Worm (Caenorhabditis elegans) whole organism, L4 larva: ENCODE measurements around the gene vrk-1.
"Not testable (repeated sequence)": the region's sequence is repeated elsewhere in the genome, so short reads cannot be mapped to it uniquely, and the experiment has no call there.

ENCODE experiments used
- F10B5.3 ChIP-seq: sonication (generic microtip); optimal IDR thresholded peaks from 2 replicates; lab custom pipeline; 2016; ENCODE audit warnings: mild to moderate bottlenecking, missing genetic modification characterization, missing compliant biosample characterization
- F26F4.8 ChIP-seq: fragments of 200-800 bp; sonication (Bioruptor generic); conservative IDR thresholded peaks from 2 replicates; pipeline ENCODE4 v1.3.6; 2022; ENCODE audit warnings: missing genetic modification characterization, missing compliant biosample characterization
- F37D6.2 ChIP-seq: sonication (generic microtip); optimal IDR thresholded peaks from 2 replicates; lab custom pipeline; 2016; ENCODE audit warnings: mild to moderate bottlenecking, missing genetic modification characterization, missing compliant biosample characterization
- F44E2.7 ChIP-seq: fragments of 200-800 bp; sonication (Bioruptor generic); IDR thresholded peaks from 2 replicates; pipeline ENCODE4 v2.1.2; 2022; ENCODE audit warnings: missing genetic modification characterization, missing compliant biosample characterization
- Y105C5A.15 ChIP-seq: fragments of 200-800 bp; sonication (Bioruptor generic); IDR thresholded peaks from 2 replicates; pipeline ENCODE4 v1.3.6; 2022; ENCODE audit warnings: missing genetic modification characterization, missing compliant biosample characterization
- ZK337.2 ChIP-seq: fragments of 200-800 bp; sonication (Bioruptor generic); IDR thresholded peaks from 2 replicates; pipeline ENCODE4 v1.3.6; 2022; ENCODE audit warnings: missing genetic modification reagents, missing genetic modification characterization, missing compliant biosample characterization
- aha-1 ChIP-seq: fragments of 150-350 bp; peaks from one replicate; lab custom pipeline; 2014; ENCODE audit warnings: missing biosample characterization, missing genetic modification characterization
- ama-1 ChIP-seq: fragments of 150-350 bp; optimal IDR thresholded peaks from 2 replicates; lab custom pipeline; 2014; ENCODE audit warnings: inconsistent platforms, mixed read lengths
- ceh-44 ChIP-seq: fragments of 200-800 bp; sonication (Bioruptor generic); IDR thresholded peaks from 2 replicates; pipeline ENCODE4 v1.3.6; 2022; ENCODE audit warnings: missing genetic modification reagents, missing genetic modification characterization, missing compliant biosample characterization
- daf-16 ChIP-seq, 3 experiments: sonication (generic microtip); optimal IDR thresholded peaks; 2 replicates each; lab custom pipeline; 2016 to 2017; ENCODE audit warnings: missing genetic modification characterization in 3 of 3, missing genetic modification reagents in 3 of 3, mild to moderate bottlenecking in 2 of 3, missing compliant biosample characterization in 2 of 3, missing biosample characterization in 1 of 3, moderate library complexity in 1 of 3
- daf-8 ChIP-seq: fragments of 200-800 bp; sonication (Bioruptor generic); IDR thresholded peaks from 2 replicates; pipeline ENCODE4 v1.3.6; 2022; ENCODE audit warnings: missing genetic modification characterization, missing compliant biosample characterization
- dmd-6 ChIP-seq: fragments of 200-800 bp; sonication (Bioruptor generic); IDR thresholded peaks from 2 replicates; pipeline ENCODE4 v1.3.6; 2022; ENCODE audit warnings: missing genetic modification reagents, missing genetic modification characterization, missing compliant biosample characterization
- dpl-1 ChIP-seq: fragments of 150-350 bp; optimal IDR thresholded peaks from 2 replicates; lab custom pipeline; 2014; ENCODE audit warnings: missing biosample characterization, missing genetic modification reagents, missing genetic modification characterization
- duxl-1 ChIP-seq: sonication (generic microtip); optimal IDR thresholded peaks from 2 replicates; lab custom pipeline; 2016; ENCODE audit warnings: mild to moderate bottlenecking, missing genetic modification characterization, moderate library complexity, missing compliant biosample characterization; ENCODE audit not compliant: poor library complexity
- dve-1 ChIP-seq: sonication (generic microtip); optimal IDR thresholded peaks from 2 replicates; lab custom pipeline; 2017; ENCODE audit warnings: antibody characterized with exemption, mild to moderate bottlenecking, missing genetic modification characterization, missing compliant biosample characterization; ENCODE audit not compliant: insufficient read depth
- hif-1 ChIP-seq, 2 experiments: sonication (generic microtip); optimal IDR thresholded peaks; 2 replicates each; lab custom pipeline; 2016 to 2017; ENCODE audit warnings: missing compliant biosample characterization in 2 of 2, missing genetic modification characterization in 2 of 2, missing genetic modification reagents in 2 of 2, missing genotype in 2 of 2, mild to moderate bottlenecking in 1 of 2
- hlh-11 ChIP-seq: fragments of 200-800 bp; sonication (Bioruptor generic); optimal IDR thresholded peaks from 2 replicates; lab custom pipeline; 2018; ENCODE audit warnings: mild to moderate bottlenecking, missing genetic modification characterization, missing compliant biosample characterization
- hlh-30 ChIP-seq: sonication (generic microtip); optimal IDR thresholded peaks from 2 replicates; lab custom pipeline; 2017; ENCODE audit warnings: antibody characterized with exemption, mild to moderate bottlenecking, missing genetic modification characterization, missing compliant biosample characterization; ENCODE audit not compliant: insufficient read depth
- jun-1 ChIP-seq: fragments of 150-350 bp; optimal IDR thresholded peaks from 2 replicates; lab custom pipeline; 2014; ENCODE audit warnings: missing biosample characterization, missing genetic modification reagents, missing genetic modification characterization
- lin-15B ChIP-seq: fragments of 150-350 bp; sonication (generic microtip); optimal IDR thresholded peaks from 3 replicates; lab custom pipeline; 2014; ENCODE audit warnings: missing biosample characterization, missing genetic modification characterization
- lsy-2 ChIP-seq, 2 experiments: fragments of 150-350 bp in 1 of 2; sonication (generic microtip) in 1 of 2; optimal IDR thresholded peaks; 2 replicates each; lab custom pipeline; 2014 to 2017; ENCODE audit warnings: missing biosample characterization in 2 of 2, missing genetic modification characterization in 2 of 2
- madf-9 ChIP-seq: fragments of 200-800 bp; sonication (Bioruptor generic); conservative IDR thresholded peaks from 2 replicates; pipeline ENCODE4 v1.3.6; 2022; ENCODE audit warnings: missing genetic modification reagents, missing genetic modification characterization, missing compliant biosample characterization
- mdl-1 ChIP-seq, 2 experiments: fragments of 150-350 bp in 1 of 2; sonication (generic microtip) in 1 of 2; optimal IDR thresholded peaks; 2 replicates each; lab custom pipeline; 2014 to 2017; ENCODE audit warnings: missing biosample characterization in 2 of 2, missing genetic modification characterization in 2 of 2
- mes-2 ChIP-seq: sonication (generic microtip); optimal IDR thresholded peaks from 2 replicates; lab custom pipeline; 2016; ENCODE audit warnings: missing genotype, mild to moderate bottlenecking, missing genetic modification characterization, missing compliant biosample characterization; ENCODE audit not compliant: poor library complexity, severe bottlenecking
- mxl-3 ChIP-seq: fragments of 200-800 bp; sonication (Bioruptor generic); optimal IDR thresholded peaks from 2 replicates; lab custom pipeline; 2018; ENCODE audit warnings: mild to moderate bottlenecking, missing genetic modification characterization, missing compliant biosample characterization
- nhr-102 ChIP-seq: sonication (generic microtip); optimal IDR thresholded peaks from 2 replicates; lab custom pipeline; 2016; ENCODE audit warnings: mild to moderate bottlenecking, missing genetic modification characterization, moderate library complexity, missing compliant biosample characterization
- nhr-111 ChIP-seq: fragments of 200-800 bp; sonication (Bioruptor generic); optimal IDR thresholded peaks from 2 replicates; lab custom pipeline; 2018; ENCODE audit warnings: mild to moderate bottlenecking, missing genetic modification characterization, missing compliant biosample characterization
- nhr-28 ChIP-seq: fragments of 150-350 bp; optimal IDR thresholded peaks from 2 replicates; lab custom pipeline; 2014; ENCODE audit warnings: missing biosample characterization, missing genetic modification characterization
- nhr-42 ChIP-seq: fragments of 200-800 bp; sonication (Bioruptor generic); IDR thresholded peaks from 2 replicates; pipeline ENCODE4 v1.3.6; 2022; ENCODE audit warnings: missing genetic modification characterization, missing compliant biosample characterization
- nhr-6 ChIP-seq: fragments of 150-350 bp; optimal IDR thresholded peaks from 2 replicates; lab custom pipeline; 2014; ENCODE audit warnings: missing biosample characterization, missing genetic modification characterization
- pha-4 ChIP-seq, 2 experiments: fragments of 150-350 bp in 1 of 2; fragments of 200-800 bp in 1 of 2; sonication (Bioruptor generic) in 1 of 2; IDR thresholded peaks in 1 of 2; optimal IDR thresholded peaks in 1 of 2; 2 replicates each; pipeline versions ENCODE4 v1.3.6 to Lab custom; 2014 to 2022; ENCODE audit warnings: missing genetic modification characterization in 2 of 2, missing genetic modification reagents in 2 of 2, missing biosample characterization in 1 of 2, missing compliant biosample characterization in 1 of 2
- rbr-2 ChIP-seq: sonication (generic microtip); optimal IDR thresholded peaks from 2 replicates; lab custom pipeline; 2016; ENCODE audit warnings: missing genotype, missing genetic modification characterization, missing compliant biosample characterization
- saeg-2 ChIP-seq: fragments of 200-800 bp; sonication (Bioruptor generic); IDR thresholded peaks from 2 replicates; pipeline ENCODE4 v1.3.6; 2022; ENCODE audit warnings: missing genetic modification reagents, missing genetic modification characterization, missing compliant biosample characterization
- sdz-12 ChIP-seq: fragments of 200-800 bp; sonication (Bioruptor generic); optimal IDR thresholded peaks from 2 replicates; lab custom pipeline; 2018; ENCODE audit warnings: mild to moderate bottlenecking, missing genetic modification characterization, missing compliant biosample characterization
- snpc-4 ChIP-seq: fragments of 150-350 bp; optimal IDR thresholded peaks from 2 replicates; lab custom pipeline; 2014; ENCODE audit warnings: missing biosample characterization, missing genetic modification characterization
- unc-62 ChIP-seq, 3 experiments: fragments of 150-350 bp in 1 of 3; sonication (generic microtip); optimal IDR thresholded peaks in 2 of 3; peaks in 1 of 3; 1 replicate in 1 of 3; 2 replicates in 2 of 3; lab custom pipeline; 2014 to 2017; ENCODE audit warnings: missing biosample characterization in 3 of 3, missing genetic modification characterization in 3 of 3, missing genetic modification reagents in 3 of 3, missing genotype in 1 of 3
- zag-1 ChIP-seq: fragments of 150-350 bp; optimal IDR thresholded peaks from 2 replicates; lab custom pipeline; 2014; ENCODE audit warnings: missing biosample characterization, missing genetic modification characterization
- ztf-11 ChIP-seq: fragments of 150-350 bp; optimal IDR thresholded peaks from 2 replicates; lab custom pipeline; 2014; ENCODE audit warnings: missing biosample characterization, missing genetic modification characterization
- ztf-7 ChIP-seq: fragments of 150-350 bp; optimal IDR thresholded peaks from 2 replicates; lab custom pipeline; 2014; ENCODE audit warnings: missing biosample characterization, missing genetic modification characterization

Gene vrk-1

DNA sequence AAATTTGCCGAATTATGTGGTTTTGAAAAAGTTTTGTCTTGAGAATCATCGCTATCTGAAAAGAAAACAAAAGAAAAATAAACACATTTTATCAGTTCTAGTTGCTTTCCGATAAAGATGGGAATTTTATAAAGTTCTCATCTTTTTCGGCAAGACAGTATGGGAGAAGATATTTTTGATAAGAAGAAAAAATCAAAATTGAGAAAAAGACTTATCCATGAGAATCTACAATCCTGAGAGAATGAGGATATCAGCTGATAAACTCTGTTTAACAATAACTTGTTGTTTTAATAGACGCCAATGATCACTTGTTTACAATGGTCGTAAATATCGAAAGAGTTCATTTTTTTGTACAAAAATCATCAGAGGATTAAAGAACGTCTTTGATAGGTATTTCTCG is 45.7 kb upstream of the vrk-1 start, which contains the start of gene F55C12.6:
TSS of gene F55C12.6 (minus strand) at position 101 of the 400 bp plus-strand sequence.
- TF ChIP-seq F44E2.7 (no peak), daf-16 (GFP tag; optimal IDR thresholded peaks at IDR 0.05; lab: Kevin White, UChicago) (no peak), daf-16 (tag; optimal IDR thresholded peaks at IDR 0.05; lab: Kevin White, UChicago) (peak; percentile 52)

- not testable (repeated sequence) for TF ChIP-seq dpl-1; madf-9 (GFP tag; lab: Robert Waterston, UW); F10B5.3 (tag; lab: Kevin White, UChicago)
- TF ChIP-seq, all 104 proteins: peak for 0; not testable (repeated sequence) for 104
These were observed 45.3 kb upstream of the vrk-1 start, which contains the start of gene F55C12.2 for ce11 chrII:5876511-5876910. F55C12.2 (plus strand) TSS chrII:5876811.

ce11 chrII:5880677-5881076 is 41.1 kb upstream of the vrk-1 start:
- peak; percentile 30 for TF ChIP-seq nhr-28 (tag; lab: Kevin White, UChicago)
- TF ChIP-seq nhr-6, result no peak
- TF ChIP-seq hlh-30 (tag; lab: Kevin White, UChicago), result peak; percentile 24
- TF ChIP-seq, all 104 proteins: peak for 2

- no peak for TF ChIP-seq zag-1 (tag; lab: Kevin White, UChicago)
- no peak for TF ChIP-seq madf-9 (GFP tag; lab: Robert Waterston, UW)
- TF ChIP-seq hif-1 (tag; optimal IDR thresholded peaks at IDR 0.05; lab: Kevin White, UChicago), result no peak
- no peak for TF ChIP-seq nhr-111 (GFP tag; lab: Kevin White, UChicago)
- no peak for TF ChIP-seq pha-4 (GFP tag; IDR thresholded peaks at IDR 0.05; lab: Robert Waterston, UW)
- no peak for TF ChIP-seq pha-4 (tag; optimal IDR thresholded peaks at IDR 0.05; lab: Kevin White, UChicago)
- TF ChIP-seq, all 104 proteins: peak for 0
These were observed 37.5 kb upstream of the vrk-1 start, which contains the start of gene rfip-1 for ce11 chrII:5884252-5884651. rfip-1 (plus strand) TSS chrII:5884552.

ce11 chrII:5885966-5886621 is 35.7 kb upstream of the vrk-1 start:
- TF ChIP-seq sdz-12 (no peak), lin-15B (tag; lab: Kevin White, UChicago) (no peak), ZK337.2 (no peak), duxl-1 (tag; lab: Kevin White, UChicago) (no peak), ztf-11 (no peak), snpc-4 (tag; lab: Kevin White, UChicago) (no peak), ama-1 (lab: Kevin White, UChicago) (peak; percentile 57), hlh-11 (tag; lab: Kevin White, UChicago) (peak; percentile 69), ztf-7 (tag; lab: Kevin White, UChicago) (no peak), jun-1 (tag; lab: Kevin White, UChicago) (no peak), daf-16 (GFP tag; optimal IDR thresholded peaks at IDR 0.05; lab: Kevin White, UChicago) (no peak), daf-16 (tag; optimal IDR thresholded peaks at IDR 0.05; lab: Kevin White, UChicago) (peak; percentile 36), unc-62 (GFP tag; optimal IDR thresholded peaks at IDR 0.05 in 1 of 2; lab: Kevin White, UChicago) (no peak), unc-62 (tag; optimal IDR thresholded peaks at IDR 0.05; lab: Kevin White, UChicago) (no peak), mxl-3 (GFP tag; lab: Kevin White, UChicago) (peak; percentile 48), ceh-44 (GFP tag; lab: Robert Waterston, UW) (no peak), F37D6.2 (tag; lab: Kevin White, UChicago) (no peak), Y105C5A.15 (no peak), saeg-2 (GFP tag; lab: Robert Waterston, UW) (no peak), lsy-2 (tag; optimal IDR thresholded peaks at IDR 0.05; lab: Kevin White, UChicago) (peak; percentile 21 to 32), F26F4.8 (no peak), mes-2 (peak; percentile 30), nhr-6 (peak; percentile 52), nhr-42 (GFP tag; lab: Robert Waterston, UW) (no peak), mdl-1 (tag; optimal IDR thresholded peaks at IDR 0.05; lab: Kevin White, UChicago) (peak in 1 of 2 experiments; percentile 25), rbr-2 (no peak), daf-8 (GFP tag; lab: Robert Waterston, UW) (no peak), aha-1 (tag; lab: Kevin White, UChicago) (peak; percentile 70), madf-9 (GFP tag; lab: Robert Waterston, UW) (no peak), dmd-6 (GFP tag; lab: Robert Waterston, UW) (peak; percentile 36; the same call in 1 of the 2 replicates), nhr-102 (tag; lab: Kevin White, UChicago) (peak; percentile 4), dve-1 (tag; lab: Kevin White, UChicago) (peak; percentile 71), F44E2.7 (no peak)
